Fruit fly (Drosophila melanogaster): Measurements from ENCODE around the gene Mal-B1.

DNA sequence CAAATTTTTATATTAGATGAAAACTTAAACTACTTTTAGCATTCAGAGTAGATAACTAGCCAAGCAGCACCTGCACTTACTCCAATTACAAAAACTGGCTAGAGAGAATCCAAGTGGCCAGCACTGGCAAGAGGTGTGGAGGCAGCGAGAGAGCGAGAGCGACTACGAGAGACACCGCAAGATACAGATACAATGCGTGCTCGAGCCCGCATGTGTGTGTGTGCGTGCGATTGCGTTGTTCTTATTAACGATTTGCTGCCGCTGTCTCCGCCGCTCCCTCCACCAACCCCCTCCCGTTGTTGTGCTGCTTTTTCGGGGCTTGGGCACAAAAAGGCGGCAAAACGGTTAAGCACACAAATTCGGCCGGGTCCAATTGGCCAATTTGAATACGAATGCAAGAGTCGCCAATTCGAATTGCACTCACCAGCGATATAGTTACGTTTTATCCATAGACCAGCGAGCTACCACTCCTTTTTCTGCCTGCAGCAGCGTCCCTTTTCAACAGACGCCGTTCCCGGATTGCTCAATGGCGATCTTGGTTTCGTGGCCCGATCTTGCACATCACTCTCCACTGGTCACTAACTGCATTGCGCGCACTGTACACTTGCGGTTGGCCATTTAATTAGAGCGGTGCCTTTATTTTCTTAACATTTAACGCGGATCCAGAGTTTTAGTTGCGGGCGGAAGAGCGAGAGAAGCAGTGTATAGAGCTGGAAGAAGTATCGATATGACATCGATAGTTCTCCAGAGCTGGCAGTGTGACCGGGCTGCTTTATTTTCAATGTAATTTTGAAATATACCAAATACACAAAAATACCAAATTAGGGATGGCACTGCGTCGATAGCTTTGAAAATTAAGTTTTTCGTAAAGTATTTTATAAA, 38.1 kb upstream of the Mal-B1 start, which contains the start of gene crol:
- TF ChIP-seq Ets98B (GFP tag; IDR thresholded peaks at IDR 0.05), result peak; percentile 19; the same call in 1 of the 2 replicates
- TF ChIP-seq CG15710 (tag; optimal IDR thresholded peaks at IDR 0.05), result no peak
- no peak for TF ChIP-seq Snoo (tag; optimal IDR thresholded peaks at IDR 0.05)
- no peak for TF ChIP-seq CG10348 (GFP tag; IDR thresholded peaks at IDR 0.05)
- peak; percentile 48; the same call in 1 of the 3 replicates for TF ChIP-seq CG4496 (GFP tag; IDR thresholded peaks at IDR 0.05)
- peak; percentile 54 for TF ChIP-seq CG12605 (GFP tag; IDR thresholded peaks at IDR 0.05)
- TF ChIP-seq Pif1B (GFP tag; optimal IDR thresholded peaks at IDR 0.05), result no peak
- peak; percentile 64; the same call in 1 of the 3 replicates for TF ChIP-seq fd96Ca (GFP tag; IDR thresholded peaks at IDR 0.05)
- peak; percentile 84 for TF ChIP-seq CG13204 (GFP tag; optimal IDR thresholded peaks at IDR 0.05)
- no peak for TF ChIP-seq CG14655 (GFP tag; optimal IDR thresholded peaks at IDR 0.05)
- TF ChIP-seq EcR (GFP tag; optimal IDR thresholded peaks at IDR 0.05), result peak; percentile 9

Measured in whole organism, pupa.